Fruit fly (Drosophila melanogaster): ENCODE data around the gene CG32277.

The CG32277 gene

dm6 chr3L:3197464-3197863 lies 7.8 kb downstream of the CG32277 start, which contains the start of gene CG14966 (continued):
- TF ChIP-seq dsx (GFP tag; optimal IDR thresholded peaks at IDR 0.05; ENCODE audit: poor library complexity, severe bottlenecking) (peak; percentile 9), Sox102F (GFP tag; optimal IDR thresholded peaks at IDR 0.05) (no peak), acj6 (GFP tag; optimal IDR thresholded peaks at IDR 0.05) (no peak), Hr39 (GFP tag; optimal IDR thresholded peaks at IDR 0.05) (peak; percentile 20), pdm3 (GFP tag; optimal IDR thresholded peaks at IDR 0.05) (peak; percentile 26), CG7368 (GFP tag; optimal IDR thresholded peaks at IDR 0.05) (no peak), CG15336 (GFP tag; IDR thresholded peaks at IDR 0.05) (no peak), esn (GFP tag; optimal IDR thresholded peaks at IDR 0.05) (peak; percentile 45), CG31627 (GFP tag; optimal IDR thresholded peaks at IDR 0.05) (peak; percentile 28), Met (GFP tag; optimal IDR thresholded peaks at IDR 0.05) (no peak), Sox15 (GFP tag; optimal IDR thresholded peaks at IDR 0.05) (no peak), CG10669 (GFP tag; optimal IDR thresholded peaks at IDR 0.05) (no peak), eg (GFP tag; IDR thresholded peaks at IDR 0.05) (no peak), achi (GFP tag; optimal IDR thresholded peaks at IDR 0.05) (no peak), CG3032 (tag; optimal IDR thresholded peaks at IDR 0.05) (no peak), cyc (GFP tag; optimal IDR thresholded peaks at IDR 0.05) (peak; percentile 17), Eip78C (GFP tag) (peak; percentile 56), net (GFP tag; optimal IDR thresholded peaks at IDR 0.05) (no peak), CG11762 (GFP tag; optimal IDR thresholded peaks at IDR 0.05; ENCODE audit: insufficient read depth) (no peak), lz (GFP tag; optimal IDR thresholded peaks at IDR 0.05) (peak; percentile 38), svp (GFP tag) (peak; percentile 65), OdsH (GFP tag; optimal IDR thresholded peaks at IDR 0.05) (no peak), topi (GFP tag; optimal IDR thresholded peaks at IDR 0.05) (peak; percentile 33), CG6808 (GFP tag; optimal IDR thresholded peaks at IDR 0.05) (peak; percentile 3), Hr4 (GFP tag; optimal IDR thresholded peaks at IDR 0.05) (no peak), CG8632 (GFP tag; optimal IDR thresholded peaks at IDR 0.05) (no peak)

DNA sequence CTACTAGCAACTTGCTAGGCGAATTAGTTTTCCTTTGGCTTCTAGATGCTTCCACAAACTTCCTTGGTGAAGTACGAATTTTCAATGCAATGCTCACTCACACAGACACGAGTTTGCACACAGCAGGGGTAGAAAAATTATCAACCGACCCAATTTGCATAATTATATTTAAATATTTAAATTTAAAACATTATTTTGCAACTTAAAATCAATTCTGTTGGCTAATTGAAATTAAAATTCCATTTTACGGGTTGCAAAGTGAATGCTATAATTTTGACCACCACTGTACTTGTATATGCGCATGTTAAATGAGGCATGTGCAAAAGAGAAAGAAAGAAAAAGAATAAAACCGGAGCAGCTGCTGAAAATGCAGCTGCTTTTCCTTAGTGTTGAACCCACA lies 11.2 kb downstream of the CG32277 start:
- TF ChIP-seq cyc (GFP tag; optimal IDR thresholded peaks at IDR 0.05) (peak; percentile 95), Eip75B (GFP tag; optimal IDR thresholded peaks at IDR 0.05) (peak; percentile 96), CG3919 (GFP tag; optimal IDR thresholded peaks at IDR 0.05) (peak; percentile 98), CG11762 (GFP tag; optimal IDR thresholded peaks at IDR 0.05; ENCODE audit: insufficient read depth) (peak; percentile 97), Smox (GFP tag; optimal IDR thresholded peaks at IDR 0.05) (peak; percentile 93), CG16779 (tag; optimal IDR thresholded peaks at IDR 0.05) (peak; percentile 93), CG11902 (GFP tag; optimal IDR thresholded peaks at IDR 0.05) (peak; percentile 93), CG6276 (GFP tag; optimal IDR thresholded peaks at IDR 0.05) (peak; percentile 98), Met (GFP tag; optimal IDR thresholded peaks at IDR 0.05) (peak; percentile 97), Eip93F (GFP tag; optimal IDR thresholded peaks at IDR 0.05) (peak; percentile 93), CG31627 (GFP tag; optimal IDR thresholded peaks at IDR 0.05) (peak; percentile 90), CG6163 (GFP tag; IDR thresholded peaks at IDR 0.05) (peak; percentile 99), net (GFP tag; optimal IDR thresholded peaks at IDR 0.05) (peak; percentile 98), pdm3 (GFP tag; optimal IDR thresholded peaks at IDR 0.05) (peak; percentile 97), Sox14 (GFP tag; optimal IDR thresholded peaks at IDR 0.05) (peak; percentile 94), fd59A (GFP tag; optimal IDR thresholded peaks at IDR 0.05) (peak; percentile 80), ss (GFP tag; optimal IDR thresholded peaks at IDR 0.05) (peak; percentile 69 to 83), CG1621 (tag; optimal IDR thresholded peaks at IDR 0.05) (peak; percentile 92), Blimp-1 (GFP tag; optimal IDR thresholded peaks at IDR 0.05) (peak; percentile 85), Hr4 (GFP tag; optimal IDR thresholded peaks at IDR 0.05) (peak; percentile 96), CG34406 (GFP tag; optimal IDR thresholded peaks at IDR 0.05) (peak; percentile 98), CG6808 (GFP tag; optimal IDR thresholded peaks at IDR 0.05) (peak; percentile 73), dac (GFP tag; optimal IDR thresholded peaks at IDR 0.05) (peak; percentile 95), CG7368 (GFP tag; optimal IDR thresholded peaks at IDR 0.05) (peak; percentile 97), CG11294 (GFP tag; IDR thresholded peaks at IDR 0.05) (peak; percentile 94), CG10669 (GFP tag; optimal IDR thresholded peaks at IDR 0.05) (peak; percentile 96), CG15336 (GFP tag; IDR thresholded peaks at IDR 0.05) (peak; percentile 99), Hr39 (GFP tag; optimal IDR thresholded peaks at IDR 0.05) (peak; percentile 92), esn (GFP tag; optimal IDR thresholded peaks at IDR 0.05) (peak; percentile 98), eg (GFP tag; IDR thresholded peaks at IDR 0.05) (peak; percentile 99), Sox102F (GFP tag; optimal IDR thresholded peaks at IDR 0.05) (peak; percentile 97), dsx (GFP tag; optimal IDR thresholded peaks at IDR 0.05; ENCODE audit: poor library complexity, severe bottlenecking) (peak; percentile 93), CG10631 (GFP tag; optimal IDR thresholded peaks at IDR 0.05) (peak; percentile 98), Lpt (GFP tag; optimal IDR thresholded peaks at IDR 0.05) (peak; percentile 96), Sox15 (GFP tag; optimal IDR thresholded peaks at IDR 0.05) (peak; percentile 88), CG8319 (GFP tag; optimal IDR thresholded peaks at IDR 0.05) (peak; percentile 94), Gug (GFP tag; IDR thresholded peaks at IDR 0.05) (peak; percentile 98), CG9139 (GFP tag; optimal IDR thresholded peaks at IDR 0.05) (peak; percentile 85), Ets21C (GFP tag; optimal IDR thresholded peaks at IDR 0.05) (peak; percentile 82)
